Fruit fly (Drosophila melanogaster): ENCODE data around the gene CG31337.

The CG31337 gene

DNA sequence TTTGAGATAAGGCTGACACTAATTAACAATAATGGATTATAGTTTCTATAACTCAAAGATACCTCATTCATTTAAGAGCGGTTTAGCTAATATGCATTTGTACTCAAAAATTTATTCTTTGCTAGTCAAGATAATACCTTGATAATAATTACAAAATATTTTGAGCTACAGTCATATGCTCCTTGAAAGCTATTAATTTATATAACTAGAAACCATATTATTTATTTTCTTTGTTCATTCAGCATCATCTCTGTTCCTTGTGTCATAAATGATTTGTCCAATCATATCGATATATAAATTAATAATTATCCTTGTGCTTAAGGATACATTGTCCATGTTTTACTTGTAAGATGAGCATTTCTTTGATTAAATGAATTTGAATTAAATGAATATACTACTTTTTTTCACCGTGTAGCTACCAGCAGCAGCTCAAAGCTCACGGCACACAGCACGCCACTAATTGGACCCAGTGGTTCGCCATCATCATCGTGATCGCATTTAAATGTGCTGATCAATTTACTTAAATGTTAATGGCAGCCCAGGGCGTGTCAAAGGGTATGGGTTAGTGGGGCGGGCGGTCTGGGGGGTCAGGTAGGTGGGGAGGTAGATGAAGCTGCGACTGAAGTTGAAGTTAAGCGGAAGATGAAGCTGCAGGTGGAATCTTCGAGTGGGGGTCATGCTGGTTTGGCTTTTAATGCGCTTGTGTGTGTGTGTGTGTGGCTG, 8.1 kb upstream of the CG31337 start (continued):
- TF ChIP-seq CG2199 (GFP tag; IDR thresholded peaks at IDR 0.05): no peak
- peak; percentile 17 for TF ChIP-seq ATbp (GFP tag; optimal IDR thresholded peaks at IDR 0.05)
- TF ChIP-seq CG8281 (tag; optimal IDR thresholded peaks at IDR 0.05): no peak
- TF ChIP-seq sens-2 (GFP tag; IDR thresholded peaks at IDR 0.05): no peak
- no peak for TF ChIP-seq CG34224 (GFP tag; IDR thresholded peaks at IDR 0.05; ENCODE audit: partially characterized antibody)
- TF ChIP-seq ewg (GFP tag; optimal IDR thresholded peaks at IDR 0.05): peak; percentile 7
- peak; percentile 59 for TF ChIP-seq CG18262 (tag; optimal IDR thresholded peaks at IDR 0.05)
- no peak for TF ChIP-seq Sry-δ (GFP tag; optimal IDR thresholded peaks at IDR 0.05)
- peak; percentile 17 for TF ChIP-seq D19A (tag; optimal IDR thresholded peaks at IDR 0.05)
- TF ChIP-seq esg (GFP tag; conservative IDR thresholded peaks at IDR 0.05): no peak
- TF ChIP-seq CG11696 (GFP tag; IDR thresholded peaks at IDR 0.05): no peak
- peak; percentile 37 for TF ChIP-seq kni (GFP tag; optimal IDR thresholded peaks at IDR 0.05)
- TF ChIP-seq az2 (GFP tag; optimal IDR thresholded peaks at IDR 0.05): peak; percentile 8
- TF ChIP-seq hb (GFP tag; IDR thresholded peaks at IDR 0.05; ENCODE audit: partially characterized antibody): no peak
- no peak for TF ChIP-seq Hr3 (GFP tag; optimal IDR thresholded peaks at IDR 0.05)
- no peak for TF ChIP-seq Hr39 (optimal IDR thresholded peaks at IDR 0.05)
- peak; percentile 36 for TF ChIP-seq vvl (GFP tag; IDR thresholded peaks at IDR 0.05)
- 0 out of 3 replicates have a peak, but pooled peaks have one; percentile 13 for TF ChIP-seq Optix (GFP tag; IDR thresholded peaks at IDR 0.05)
- no peak for TF ChIP-seq ab (GFP tag; optimal IDR thresholded peaks at IDR 0.05)
- TF ChIP-seq Hr78 (GFP tag; optimal IDR thresholded peaks at IDR 0.05): peak in 1 of 2 experiments; percentile 96
- peak; percentile 19 for TF ChIP-seq CG13424 (tag; optimal IDR thresholded peaks at IDR 0.05)
- TF ChIP-seq Xbp1 (GFP tag; optimal IDR thresholded peaks at IDR 0.05): peak; percentile 20
- TF ChIP-seq CG14014 (GFP tag; IDR thresholded peaks at IDR 0.05): no peak
- TF ChIP-seq CoRest (tag; optimal IDR thresholded peaks at IDR 0.05): no peak
- TF ChIP-seq Oli (tag; optimal IDR thresholded peaks at IDR 0.05): peak; percentile 46
- no peak for TF ChIP-seq CG10543 (GFP tag; optimal IDR thresholded peaks at IDR 0.05)
- no peak for TF ChIP-seq bowl (GFP tag; IDR thresholded peaks at IDR 0.05)
- peak; percentile 52 for TF ChIP-seq Sox100B (GFP tag; optimal IDR thresholded peaks at IDR 0.05)
- TF ChIP-seq E2f2 (GFP tag; IDR thresholded peaks at IDR 0.05): no peak
- TF ChIP-seq CG12391 (tag; optimal IDR thresholded peaks at IDR 0.05): no peak
- no peak for TF ChIP-seq Chrac-16 (GFP tag; optimal IDR thresholded peaks at IDR 0.05)
- peak; percentile 51 for TF ChIP-seq Sox102F (GFP tag; optimal IDR thresholded peaks at IDR 0.05)
- TF ChIP-seq Fer3 (tag; optimal IDR thresholded peaks at IDR 0.05): no peak
- TF ChIP-seq CG2712 (tag; optimal IDR thresholded peaks at IDR 0.05): no peak
- TF ChIP-seq vnd (GFP tag; IDR thresholded peaks at IDR 0.05; ENCODE audit: partially characterized antibody): no peak
- TF ChIP-seq lbe (GFP tag; optimal IDR thresholded peaks at IDR 0.05): no peak
- TF ChIP-seq pb (GFP tag; optimal IDR thresholded peaks at IDR 0.05): no peak
- TF ChIP-seq Jarid2 (GFP tag; optimal IDR thresholded peaks at IDR 0.05): no peak
- peak; percentile 66 for TF ChIP-seq CG11504 (tag; optimal IDR thresholded peaks at IDR 0.05)
- peak; percentile 76 for TF ChIP-seq sens (GFP tag)
- TF ChIP-seq CG16815 (GFP tag; optimal IDR thresholded peaks at IDR 0.05): no peak
- peak; percentile 38 for TF ChIP-seq fd96Cb (tag; optimal IDR thresholded peaks at IDR 0.05)
- TF ChIP-seq pros (GFP tag; optimal IDR thresholded peaks at IDR 0.05): no peak
- no peak for TF ChIP-seq CG14710 (tag; optimal IDR thresholded peaks at IDR 0.05)
- TF ChIP-seq CG4424 (GFP tag; optimal IDR thresholded peaks at IDR 0.05): peak; percentile 32
- TF ChIP-seq Blimp-1 (GFP tag; optimal IDR thresholded peaks at IDR 0.05): peak; percentile 33
- TF ChIP-seq wdn (GFP tag; IDR thresholded peaks at IDR 0.05): no peak
